Fruit fly (Drosophila melanogaster) whole organism, wandering third instar larva: ENCODE data around the gene CG15035.

Experiments
- CG9705 ChIP-seq: fragments of 200-800 bp; sonication (Bioruptor generic); optimal IDR thresholded peaks from 2 replicates; lab custom pipeline; 2018; ENCODE audit warnings: missing biosample characterization, mild to moderate bottlenecking, missing genetic modification characterization
- CrebA ChIP-seq: fragments of 200-800 bp; sonication (Bioruptor generic); optimal IDR thresholded peaks from 2 replicates; lab custom pipeline; 2016; ENCODE audit warnings: missing biosample characterization, mild to moderate bottlenecking, missing genetic modification characterization, borderline replicate concordance
- Dfd ChIP-seq: fragments of >200 bp; optimal IDR thresholded peaks from 2 replicates; lab custom pipeline; 2017; ENCODE audit warnings: missing biosample characterization, missing genetic modification characterization
- Dif ChIP-seq: fragments of 200-275, 200-300 bp; sonication (Bioruptor generic); optimal IDR thresholded peaks from 2 replicates; lab custom pipeline; 2018; ENCODE audit warnings: missing biosample characterization, missing genetic modification characterization; ENCODE audit not compliant: partially characterized antibody
- GATAd ChIP-seq: sonication (Bioruptor generic); optimal IDR thresholded peaks from 2 replicates; lab custom pipeline; 2016; ENCODE audit warnings: missing biosample characterization, missing genetic modification characterization
- HLH106 ChIP-seq: fragments of 200-800 bp; optimal IDR thresholded peaks from 3 replicates; lab custom pipeline; 2019; ENCODE audit warnings: missing biosample characterization, mild to moderate bottlenecking, missing genetic modification characterization, moderate library complexity
- Hnf4 ChIP-seq: fragments of 200-800 bp; sonication (Bioruptor generic); optimal IDR thresholded peaks from 2 replicates; lab custom pipeline; 2016; ENCODE audit warnings: missing biosample characterization, mild to moderate bottlenecking, missing genetic modification characterization
- Hr78 ChIP-seq: fragments of >200 bp; optimal IDR thresholded peaks from 2 replicates; lab custom pipeline; 2017; ENCODE audit warnings: missing biosample characterization, missing genetic modification characterization
- Jra ChIP-seq: sonication (Bioruptor generic); optimal IDR thresholded peaks from 2 replicates; lab custom pipeline; 2016; ENCODE audit warnings: missing biosample characterization, missing genetic modification characterization
- Mio ChIP-seq: sonication (Bioruptor generic); optimal IDR thresholded peaks from 2 replicates; lab custom pipeline; 2016; ENCODE audit warnings: missing biosample characterization, missing genetic modification characterization
- Myc ChIP-seq: fragments of >200 bp; optimal IDR thresholded peaks from 2 replicates; lab custom pipeline; 2017
- N ChIP-seq: fragments of >200 bp; optimal IDR thresholded peaks from 2 replicates; lab custom pipeline; 2018; ENCODE audit warnings: missing biosample characterization, missing external identifiers, missing genetic modification characterization
- OdsH ChIP-seq: fragments of 200-800 bp; sonication (Bioruptor generic); optimal IDR thresholded peaks from 2 replicates; lab custom pipeline; 2016; ENCODE audit warnings: missing biosample characterization, mild to moderate bottlenecking, missing genetic modification characterization
- Rel ChIP-seq, 2 experiments: fragments of 200-800 bp; sonication (Bioruptor generic) in 1 of 2; optimal IDR thresholded peaks; 2 replicates in 1 of 2; 3 replicates in 1 of 2; lab custom pipeline; 2016 to 2019; ENCODE audit warnings: mild to moderate bottlenecking in 2 of 2, missing biosample characterization in 2 of 2, missing genetic modification characterization in 2 of 2, moderate library complexity in 1 of 2
- Sp1 ChIP-seq: fragments of 200-800 bp; sonication (Bioruptor generic); optimal IDR thresholded peaks from 3 replicates; lab custom pipeline; 2019; ENCODE audit warnings: missing biosample characterization, mild to moderate bottlenecking, missing genetic modification characterization, moderate library complexity
- Vsx2 ChIP-seq: fragments of 200-300, 225-300 bp; sonication (Bioruptor generic); optimal IDR thresholded peaks from 2 replicates; lab custom pipeline; 2018; ENCODE audit warnings: missing biosample characterization, missing genetic modification characterization; ENCODE audit not compliant: partially characterized antibody
- br ChIP-seq: fragments of 200-800 bp; sonication (Bioruptor generic); optimal IDR thresholded peaks from 2 replicates; lab custom pipeline; 2016; ENCODE audit warnings: missing biosample characterization, missing genetic modification characterization
- dl ChIP-seq, 2 experiments: fragments of 175-275, 200-275 bp in 1 of 2; fragments of 200-275 bp in 1 of 2; sonication (Bioruptor generic); optimal IDR thresholded peaks; lab custom pipeline; 2018; ENCODE audit warnings: mild to moderate bottlenecking in 2 of 2, missing biosample characterization in 2 of 2, missing genetic modification characterization in 2 of 2, moderate library complexity in 2 of 2; ENCODE audit not compliant: partially characterized antibody in 2 of 2, insufficient read depth in 1 of 2
- dmrt93B ChIP-seq: fragments of 200-800 bp; sonication (Bioruptor generic); optimal IDR thresholded peaks from 2 replicates; lab custom pipeline; 2018; ENCODE audit warnings: missing biosample characterization, mild to moderate bottlenecking, missing genetic modification characterization
- dsf ChIP-seq: sonication (Bioruptor generic); optimal IDR thresholded peaks from 2 replicates; lab custom pipeline; 2016; ENCODE audit warnings: missing biosample characterization, missing genetic modification characterization, borderline replicate concordance
- ey ChIP-seq: fragments of 200-800 bp; sonication (Bioruptor generic); optimal IDR thresholded peaks from 2 replicates; lab custom pipeline; 2016; ENCODE audit warnings: missing biosample characterization, missing genetic modification characterization
- foxo ChIP-seq, 2 experiments: fragments of 200-800 bp; sonication (Bioruptor generic); optimal IDR thresholded peaks; 2 replicates in 1 of 2; 3 replicates in 1 of 2; lab custom pipeline; 2016 to 2017; ENCODE audit warnings: missing biosample characterization in 2 of 2, missing genetic modification characterization in 2 of 2
- fru ChIP-seq: fragments of 200-800 bp; sonication (Bioruptor generic); optimal IDR thresholded peaks from 3 replicates; lab custom pipeline; 2016; ENCODE audit warnings: missing biosample characterization, mild to moderate bottlenecking, missing genetic modification characterization
- h ChIP-seq: fragments of 200-800 bp; sonication (Bioruptor generic); optimal IDR thresholded peaks from 3 replicates; lab custom pipeline; 2016; ENCODE audit warnings: missing biosample characterization, mild to moderate bottlenecking, missing genetic modification characterization
- lola ChIP-seq: fragments of >200 bp; optimal IDR thresholded peaks from 2 replicates; lab custom pipeline; 2017; ENCODE audit warnings: missing biosample characterization, missing genetic modification characterization
- psq ChIP-seq: fragments of 200-800 bp; sonication (Bioruptor generic); optimal IDR thresholded peaks from 3 replicates; lab custom pipeline; 2017; ENCODE audit warnings: missing biosample characterization, mild to moderate bottlenecking, missing genetic modification characterization, moderate library complexity
- rgr ChIP-seq: fragments of 200-800 bp; sonication (Bioruptor generic); optimal IDR thresholded peaks from 3 replicates; lab custom pipeline; 2016; ENCODE audit warnings: missing biosample characterization, mild to moderate bottlenecking, missing genetic modification characterization
- sage ChIP-seq: fragments of 200-800 bp; sonication (Bioruptor generic); optimal IDR thresholded peaks from 2 replicates; lab custom pipeline; 2016; ENCODE audit warnings: missing biosample characterization, mild to moderate bottlenecking, missing genetic modification characterization
- sv ChIP-seq: fragments of 200-800 bp; sonication (Bioruptor generic); optimal IDR thresholded peaks from 3 replicates; lab custom pipeline; 2016; ENCODE audit warnings: missing biosample characterization, missing genetic modification characterization
- tai ChIP-seq: sonication (Bioruptor generic); optimal IDR thresholded peaks from 2 replicates; lab custom pipeline; 2016; ENCODE audit warnings: missing biosample characterization, missing genetic modification characterization
- usp ChIP-seq: fragments of >200 bp; optimal IDR thresholded peaks from 2 replicates; lab custom pipeline; 2017; ENCODE audit warnings: missing biosample characterization, missing genetic modification characterization
- woc ChIP-seq: sonication (Bioruptor generic); optimal IDR thresholded peaks from 2 replicates; lab custom pipeline; 2016; ENCODE audit warnings: missing biosample characterization, mild to moderate bottlenecking, missing genetic modification characterization

The CG15035 gene

DNA sequence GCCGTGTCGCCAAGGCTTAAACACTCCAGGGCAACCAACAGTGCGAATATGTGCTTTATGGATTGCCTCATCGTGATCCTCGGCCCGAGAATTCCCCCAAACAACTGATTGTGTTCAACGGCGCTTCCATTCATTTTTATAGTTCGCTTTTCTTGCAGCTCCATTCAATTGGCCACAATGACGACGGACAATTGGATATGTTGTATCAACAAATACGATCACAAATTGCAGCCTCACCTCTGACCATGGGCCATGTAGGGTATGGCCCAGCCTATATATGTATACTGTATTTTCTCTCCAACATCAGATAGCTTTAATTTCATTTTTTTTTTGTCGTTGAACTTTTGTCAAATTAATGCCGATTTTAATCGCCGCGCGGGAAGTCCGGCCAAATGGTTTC is 21.8 kb upstream of the CG15035 start, which contains the start of gene CG15036:
TSS of gene CG15036 (minus strand) at position 101 of the 400 bp plus-strand sequence.
- TF ChIP-seq ey (GFP tag; lab: Kevin White, UChicago) (no peak), Sp1 (GFP tag; lab: Kevin White, UChicago) (no peak), CrebA (no peak), Vsx2 (GFP tag; lab: Kevin White, UChicago) (no peak), GATAd (GFP tag; lab: Kevin White, UChicago) (no peak), woc (GFP tag; lab: Kevin White, UChicago) (no peak), br (GFP tag; lab: Kevin White, UChicago) (no peak), Jra (GFP tag; lab: Kevin White, UChicago) (no peak), Dif (GFP tag; lab: Kevin White, UChicago) (no peak), Hnf4 (GFP tag; lab: Kevin White, UChicago) (no peak), dmrt93B (GFP tag; lab: Kevin White, UChicago) (no peak), Hr78 (GFP tag; lab: Kevin White, UChicago) (no peak), lola (no peak), Dfd (GFP tag; lab: Kevin White, UChicago) (no peak)

DNA sequence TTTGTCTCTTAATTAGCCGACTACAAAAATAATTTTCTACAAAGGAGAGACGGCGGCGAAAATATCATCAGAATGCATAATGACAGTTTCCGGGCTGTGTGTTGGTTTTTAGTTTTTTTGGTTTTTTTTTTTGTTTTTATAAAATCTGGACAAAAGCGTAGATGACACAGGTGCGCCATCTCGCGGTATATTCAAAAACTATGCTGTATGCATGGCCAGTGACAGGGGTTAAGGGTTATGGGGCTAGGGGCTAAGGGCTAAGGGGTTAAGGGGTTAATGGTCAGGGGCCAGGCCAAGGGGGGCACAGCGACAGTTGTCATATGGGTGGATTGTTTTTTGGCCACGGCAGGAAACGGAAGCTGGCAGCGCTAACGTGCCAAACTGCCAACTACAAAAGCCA is 19.6 kb upstream of the CG15035 start:
- TF ChIP-seq Dfd (GFP tag; lab: Kevin White, UChicago), result no peak
- TF ChIP-seq dmrt93B (GFP tag; lab: Kevin White, UChicago), result no peak
- no peak for TF ChIP-seq sage (GFP tag; lab: Kevin White, UChicago)
- no peak for TF ChIP-seq sv
- TF ChIP-seq usp (GFP tag; lab: Kevin White, UChicago), result no peak
- TF ChIP-seq Hr78 (GFP tag; lab: Kevin White, UChicago), result no peak
- no peak for TF ChIP-seq Mio (GFP tag; lab: Kevin White, UChicago)
- TF ChIP-seq Jra (GFP tag; lab: Kevin White, UChicago), result no peak
- no peak for TF ChIP-seq OdsH (GFP tag; lab: Kevin White, UChicago)
- no peak for TF ChIP-seq br (GFP tag; lab: Kevin White, UChicago)
- no peak for TF ChIP-seq Hnf4 (GFP tag; lab: Kevin White, UChicago)
- no peak for TF ChIP-seq rgr (GFP tag; lab: Kevin White, UChicago)
- TF ChIP-seq Myc (lab: Kevin White, UChicago), result no peak
- TF ChIP-seq lola, result no peak
- TF ChIP-seq CG9705 (GFP tag; lab: Kevin White, UChicago), result no peak
- TF ChIP-seq HLH106 (tag; lab: Kevin White, UChicago), result no peak
- no peak for TF ChIP-seq woc (GFP tag; lab: Kevin White, UChicago)

DNA sequence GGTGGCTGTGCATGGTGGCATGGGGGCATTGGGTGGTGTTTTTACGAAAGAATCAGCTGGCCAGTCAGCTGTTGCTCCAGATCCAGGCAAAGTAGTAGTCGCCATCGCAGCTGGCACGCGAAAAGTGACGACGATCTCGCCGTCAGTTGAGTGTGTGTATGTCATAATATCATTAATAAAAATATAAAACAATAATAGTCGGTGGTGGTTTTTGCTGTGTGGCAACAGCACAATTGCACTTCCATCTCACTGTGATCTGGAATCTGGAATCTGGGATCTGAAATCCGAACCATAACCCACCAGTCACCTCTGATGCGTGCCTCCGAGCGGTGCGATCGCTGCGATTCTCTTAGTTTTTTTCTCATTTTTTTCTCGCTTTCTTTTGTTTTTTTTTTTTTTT is 15.3 kb upstream of the CG15035 start, which contains the start of gene rumpel:
TSS of gene rumpel (plus strand) at position 301 of the 400 bp plus-strand sequence.
- TF ChIP-seq GATAd (GFP tag; lab: Kevin White, UChicago) (no peak), foxo (GFP tag; optimal IDR thresholded peaks at IDR 0.05; lab: Kevin White, UChicago) (no peak), Myc (lab: Kevin White, UChicago) (no peak), Sp1 (GFP tag; lab: Kevin White, UChicago) (no peak), Dfd (GFP tag; lab: Kevin White, UChicago) (no peak), Hnf4 (GFP tag; lab: Kevin White, UChicago) (no peak), rgr (GFP tag; lab: Kevin White, UChicago) (no peak), Mio (GFP tag; lab: Kevin White, UChicago) (no peak), h (GFP tag; lab: Kevin White, UChicago) (no peak), dsf (GFP tag; lab: Kevin White, UChicago) (no peak), Rel (GFP tag; optimal IDR thresholded peaks at IDR 0.05; lab: Kevin White, UChicago) (no peak), Rel (tag; optimal IDR thresholded peaks at IDR 0.05; lab: Kevin White, UChicago) (no peak), woc (GFP tag; lab: Kevin White, UChicago) (no peak), fru (GFP tag; lab: Kevin White, UChicago) (no peak), sage (GFP tag; lab: Kevin White, UChicago) (no peak), dmrt93B (GFP tag; lab: Kevin White, UChicago) (no peak)

DNA sequence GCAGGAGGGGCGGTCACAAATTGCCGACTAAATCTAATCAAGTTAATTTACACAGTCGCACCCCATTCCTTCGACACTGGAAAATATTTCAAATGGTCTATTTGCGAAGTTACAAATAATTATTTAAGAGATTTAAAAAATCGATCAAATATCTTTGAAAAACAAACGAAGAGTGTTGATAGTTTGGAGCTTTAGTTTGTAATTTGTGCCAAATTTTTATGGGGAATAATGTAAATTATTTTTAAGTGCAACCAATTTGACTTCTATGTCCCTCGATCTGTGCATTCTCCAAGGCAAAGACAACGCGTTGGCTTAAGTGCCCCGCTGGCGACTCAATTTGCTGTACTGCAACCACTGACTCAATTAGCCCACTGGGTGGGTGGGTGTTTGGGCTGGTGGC is 14.9 kb upstream of the CG15035 start:
- no peak for TF ChIP-seq CrebA
- TF ChIP-seq fru (GFP tag; lab: Kevin White, UChicago), result no peak

DNA sequence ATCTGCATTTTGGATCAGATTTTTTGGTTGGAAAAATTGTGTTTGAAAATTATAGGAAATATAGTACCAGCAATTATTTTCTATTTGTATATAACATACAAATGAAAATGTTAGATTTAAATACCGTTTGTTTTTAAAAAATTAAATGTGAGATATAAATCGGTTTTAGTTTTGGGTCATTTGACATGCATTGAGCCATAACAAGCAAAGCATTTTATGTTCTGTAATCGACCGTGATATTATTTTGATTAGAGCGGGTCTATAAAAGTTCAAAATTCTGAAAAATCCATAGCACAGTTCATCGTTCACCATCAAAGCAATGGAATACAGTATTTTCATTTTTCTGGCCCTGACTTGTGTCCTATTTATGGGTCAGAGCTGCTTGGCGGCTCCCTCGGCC is 14.0 kb upstream of the CG15035 start, which contains the start of gene CG34337:
TSS of gene CG34337 (plus strand) at position 301 of the 400 bp plus-strand sequence.
- no peak for TF ChIP-seq ey (GFP tag; lab: Kevin White, UChicago)
- no peak for TF ChIP-seq br (GFP tag; lab: Kevin White, UChicago)
- TF ChIP-seq tai (GFP tag; lab: Kevin White, UChicago), result no peak
- TF ChIP-seq Rel (GFP tag; optimal IDR thresholded peaks at IDR 0.05; lab: Kevin White, UChicago), result no peak
- TF ChIP-seq Rel (tag; optimal IDR thresholded peaks at IDR 0.05; lab: Kevin White, UChicago), result no peak
- no peak for TF ChIP-seq dl (GFP tag; optimal IDR thresholded peaks at IDR 0.05; lab: Kevin White, UChicago; ENCODE audit: insufficient read depth in 1 of 2, partially characterized antibody in 2 of 2)
- no peak for TF ChIP-seq psq
- no peak for TF ChIP-seq Hr78 (GFP tag; lab: Kevin White, UChicago)
- TF ChIP-seq fru (GFP tag; lab: Kevin White, UChicago), result no peak
- no peak for TF ChIP-seq Dif (GFP tag; lab: Kevin White, UChicago)
- no peak for TF ChIP-seq usp (GFP tag; lab: Kevin White, UChicago)
- no peak for TF ChIP-seq N (GFP tag; lab: Kevin White, UChicago)
